Worm (Caenorhabditis elegans): ENCODE measurements around the gene Y73C8C.8.

DNA sequence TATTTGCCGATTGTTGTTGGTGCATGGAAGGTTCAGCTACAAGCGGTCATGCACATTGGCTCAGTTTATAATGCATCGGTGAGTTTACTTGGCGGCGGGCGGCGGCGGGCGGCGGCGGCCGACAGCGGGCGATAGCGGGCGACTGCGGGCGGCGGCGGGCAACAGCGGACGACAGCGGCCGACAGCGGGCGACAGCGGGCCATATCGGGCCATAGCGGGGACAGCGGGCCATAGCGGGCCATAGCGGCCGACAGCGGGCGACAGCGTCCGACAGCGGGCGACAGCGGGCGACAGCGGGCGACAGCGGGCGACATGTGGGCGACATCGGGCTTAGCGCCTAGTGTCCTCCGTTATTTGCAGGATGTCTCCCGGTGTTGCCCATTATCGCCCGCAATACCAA lies 18.5 kb upstream of the Y73C8C.8 start:
- no peak for TF ChIP-seq nhr-237 (tag; optimal IDR thresholded peaks at IDR 0.05)
- no peak for TF ChIP-seq snpc-4 (tag; optimal IDR thresholded peaks at IDR 0.05)
- no peak for TF ChIP-seq sea-2 (GFP tag; optimal IDR thresholded peaks at IDR 0.05)
- TF ChIP-seq ztf-11 (tag; optimal IDR thresholded peaks at IDR 0.05), result no peak
- no peak for TF ChIP-seq fkh-10 (GFP tag; optimal IDR thresholded peaks at IDR 0.05)
- TF ChIP-seq mdl-1 (tag; optimal IDR thresholded peaks at IDR 0.05), result no peak
- TF ChIP-seq nhr-11 (tag; optimal IDR thresholded peaks at IDR 0.05), result no peak
- no peak for TF ChIP-seq nhr-12 (tag; optimal IDR thresholded peaks at IDR 0.05)
- TF ChIP-seq ceh-16 (tag; optimal IDR thresholded peaks at IDR 0.05), result no peak
- TF ChIP-seq nhr-77 (tag; optimal IDR thresholded peaks at IDR 0.05), result no peak
